Fruit fly (Drosophila melanogaster) whole organism, embryonic: Measurements from ENCODE around the gene Nup153.

Experiments
- Ada2b ChIP-seq: fragments of 200-800 bp; sonication (Bioruptor generic); IDR thresholded peaks from 2 replicates; pipeline ENCODE4 v1.3.6; 2022; ENCODE audit warnings: missing biosample characterization, missing genetic modification characterization
- B-H1 ChIP-seq: fragments of 200-800 bp; sonication (Bioruptor generic); IDR thresholded peaks from 3 replicates; pipeline ENCODE4 v1.3.6; 2022; ENCODE audit warnings: missing biosample characterization, missing genetic modification characterization
- CG11696 ChIP-seq: fragments of 200-800 bp; sonication (Bioruptor generic); IDR thresholded peaks from 2 replicates; pipeline ENCODE4 v1.3.6; 2022; ENCODE audit warnings: missing biosample characterization, missing genetic modification characterization
- CG11723 ChIP-seq: fragments of 200-800 bp; sonication (Bioruptor generic); optimal IDR thresholded peaks from 2 replicates; lab custom pipeline; 2017; ENCODE audit warnings: missing biosample characterization, mild to moderate bottlenecking, missing genetic modification characterization
- CG12236 ChIP-seq: fragments of 200-800 bp; sonication (Bioruptor generic); optimal IDR thresholded peaks from 2 replicates; lab custom pipeline; 2016; ENCODE audit warnings: missing biosample characterization, missing genetic modification characterization
- CG14710 ChIP-seq: fragments of 200-800 bp; sonication (Bioruptor generic); optimal IDR thresholded peaks from 3 replicates; lab custom pipeline; 2019; ENCODE audit warnings: missing biosample characterization, mild to moderate bottlenecking, missing genetic modification characterization, moderate library complexity
- CG16779 ChIP-seq: fragments of 200-800 bp; sonication (Bioruptor generic); IDR thresholded peaks from 2 replicates; pipeline ENCODE4 v1.3.6; 2022; ENCODE audit warnings: missing biosample characterization, missing genetic modification characterization
- CG18764 ChIP-seq: fragments of 200-800 bp; sonication (Bioruptor generic); optimal IDR thresholded peaks from 3 replicates; lab custom pipeline; 2016; ENCODE audit warnings: missing biosample characterization, missing genetic modification characterization
- CG32767 ChIP-seq: fragments of 200-800 bp; sonication (Bioruptor generic); IDR thresholded peaks from 2 replicates; pipeline ENCODE4 v1.3.6; 2022; ENCODE audit warnings: missing biosample characterization, missing genetic modification characterization
- CG34224 ChIP-seq: fragments of 200-800 bp; sonication (Bioruptor generic); IDR thresholded peaks from 3 replicates; pipeline ENCODE4 v1.3.6; 2022; ENCODE audit warnings: missing biosample characterization, missing genetic modification characterization; ENCODE audit not compliant: partially characterized antibody
- CG34422 ChIP-seq: fragments of 200-800 bp; sonication (Bioruptor generic); IDR thresholded peaks from 3 replicates; pipeline ENCODE4 v1.3.6; 2022; ENCODE audit warnings: missing biosample characterization, missing genetic modification characterization
- CG3995 ChIP-seq: fragments of 200-800 bp; sonication (Bioruptor generic); optimal IDR thresholded peaks from 3 replicates; lab custom pipeline; 2016; ENCODE audit warnings: missing biosample characterization, missing genetic modification characterization
- CG4707 ChIP-seq: fragments of 200-800 bp; sonication (Bioruptor generic); optimal IDR thresholded peaks from 2 replicates; lab custom pipeline; 2018; ENCODE audit warnings: missing biosample characterization, mild to moderate bottlenecking, missing genetic modification characterization, moderate library complexity
- CG4730 ChIP-seq: fragments of 200-800 bp; sonication (Bioruptor generic); IDR thresholded peaks from 2 replicates; pipeline ENCODE4 v1.3.6; 2022; ENCODE audit warnings: missing biosample characterization, missing genetic modification characterization
- CG5953 ChIP-seq: fragments of 200-800 bp; sonication (Bioruptor generic); IDR thresholded peaks from 2 replicates; pipeline ENCODE4 v1.3.6; 2022; ENCODE audit warnings: missing biosample characterization, missing genetic modification characterization
- CG6175 ChIP-seq: fragments of 200-800 bp; sonication (Bioruptor generic); IDR thresholded peaks from 3 replicates; pipeline ENCODE4 v1.3.6; 2022; ENCODE audit warnings: missing biosample characterization, missing genetic modification characterization
- CG7271 ChIP-seq: fragments of 200-800 bp; sonication (Bioruptor generic); optimal IDR thresholded peaks from 2 replicates; lab custom pipeline; 2018; ENCODE audit warnings: missing biosample characterization, mild to moderate bottlenecking, missing genetic modification characterization, moderate library complexity
- CG7357 ChIP-seq: fragments of 200-800 bp; sonication (Bioruptor generic); IDR thresholded peaks from 3 replicates; pipeline ENCODE4 v1.3.6; 2022; ENCODE audit warnings: missing biosample characterization, missing genetic modification characterization
- CG8281 ChIP-seq: fragments of 200-800 bp; sonication (Bioruptor generic); optimal IDR thresholded peaks from 2 replicates; lab custom pipeline; 2018; ENCODE audit warnings: missing biosample characterization, mild to moderate bottlenecking, missing genetic modification characterization, moderate library complexity
- CG8765 ChIP-seq: fragments of 200-800 bp; sonication (Bioruptor generic); IDR thresholded peaks from 2 replicates; pipeline ENCODE4 v1.3.6; 2022; ENCODE audit warnings: missing biosample characterization, missing genetic modification characterization
- CG9215 ChIP-seq: fragments of 200-800 bp; sonication (Bioruptor generic); IDR thresholded peaks from 2 replicates; pipeline ENCODE4 v1.3.6; 2022; ENCODE audit warnings: missing biosample characterization, missing genetic modification characterization
- CG9727 ChIP-seq: fragments of 200-800 bp; sonication (Bioruptor generic); optimal IDR thresholded peaks from 3 replicates; lab custom pipeline; 2017; ENCODE audit warnings: missing biosample characterization, mild to moderate bottlenecking, missing genetic modification characterization
- CoRest ChIP-seq: fragments of 200-800 bp; sonication (Bioruptor generic); optimal IDR thresholded peaks from 3 replicates; lab custom pipeline; 2018; ENCODE audit warnings: missing biosample characterization, mild to moderate bottlenecking, missing genetic modification characterization, moderate library complexity
- Dad ChIP-seq: fragments of 200-800 bp; sonication (Bioruptor generic); optimal IDR thresholded peaks from 3 replicates; lab custom pipeline; 2016; ENCODE audit warnings: missing biosample characterization, missing genetic modification characterization
- H15 ChIP-seq: fragments of 200-800 bp; sonication (Bioruptor generic); IDR thresholded peaks from 3 replicates; pipeline ENCODE4 v1.3.6; 2022; ENCODE audit warnings: missing biosample characterization, missing genetic modification characterization
- HmgD ChIP-seq: fragments of 200-800 bp; sonication (Bioruptor generic); optimal IDR thresholded peaks from 3 replicates; lab custom pipeline; 2016; ENCODE audit warnings: missing biosample characterization, missing genetic modification characterization
- Hmr ChIP-seq: fragments of 200-800 bp; sonication (Bioruptor generic); optimal IDR thresholded peaks from 3 replicates; lab custom pipeline; 2017; ENCODE audit warnings: mild to moderate bottlenecking, missing biosample characterization, missing genetic modification reagents, missing genetic modification characterization
- Hsf ChIP-seq: fragments of 200-800 bp; sonication (Bioruptor generic); optimal IDR thresholded peaks from 3 replicates; lab custom pipeline; 2016; ENCODE audit warnings: missing biosample characterization, missing genetic modification characterization
- NfI ChIP-seq: fragments of 200-800 bp; sonication (Bioruptor generic); optimal IDR thresholded peaks from 3 replicates; lab custom pipeline; 2018; ENCODE audit warnings: missing biosample characterization, mild to moderate bottlenecking, missing genetic modification characterization, moderate library complexity
- Sox100B ChIP-seq: fragments of 200-800 bp; sonication (Bioruptor generic); optimal IDR thresholded peaks from 3 replicates; lab custom pipeline; 2018; ENCODE audit warnings: missing biosample characterization, mild to moderate bottlenecking, missing genetic modification characterization
- Spps ChIP-seq: fragments of 200-800 bp; sonication (Bioruptor generic); optimal IDR thresholded peaks from 2 replicates; lab custom pipeline; 2018; ENCODE audit warnings: missing biosample characterization, mild to moderate bottlenecking, missing genetic modification characterization
- Taf1 ChIP-seq: fragments of 200-800 bp; sonication (Bioruptor generic); IDR thresholded peaks from 2 replicates; pipeline ENCODE4 v1.3.6; 2022; ENCODE audit warnings: missing biosample characterization, missing genetic modification characterization
- Vsx1 ChIP-seq: fragments of 200-800 bp; sonication (Bioruptor generic); optimal IDR thresholded peaks from 2 replicates; lab custom pipeline; 2017; ENCODE audit warnings: missing biosample characterization, mild to moderate bottlenecking, missing genetic modification characterization, missing genetic modification reagents
- ac ChIP-seq: fragments of 200-800 bp; sonication (Bioruptor generic); optimal IDR thresholded peaks from 3 replicates; lab custom pipeline; 2017; ENCODE audit warnings: missing biosample characterization, mild to moderate bottlenecking, missing genetic modification characterization
- gce ChIP-seq: fragments of 200-800 bp; sonication (Bioruptor generic); IDR thresholded peaks from 3 replicates; pipeline ENCODE4 v1.3.6; 2022; ENCODE audit warnings: missing biosample characterization, missing genetic modification characterization
- gsb ChIP-seq: fragments of 200-800 bp; sonication (Bioruptor generic); IDR thresholded peaks from 2 replicates; pipeline ENCODE4 v1.3.6; 2022; ENCODE audit warnings: missing biosample characterization, missing genetic modification characterization
- hth ChIP-seq: fragments of >200 bp; optimal IDR thresholded peaks from 2 replicates; lab custom pipeline; 2017; ENCODE audit warnings: inconsistent platforms
- klu ChIP-seq: fragments of 200-800 bp; sonication (Bioruptor generic); IDR thresholded peaks from 2 replicates; pipeline ENCODE4 v1.3.6; 2022; ENCODE audit warnings: missing biosample characterization, missing genetic modification characterization
- lilli ChIP-seq: fragments of 200-800 bp; sonication (Bioruptor generic); optimal IDR thresholded peaks from 3 replicates; lab custom pipeline; 2016; ENCODE audit warnings: missing biosample characterization, missing genetic modification characterization
- maf-S ChIP-seq: fragments of 200-800 bp; sonication (Bioruptor generic); optimal IDR thresholded peaks from 2 replicates; lab custom pipeline; 2016; ENCODE audit warnings: missing biosample characterization, missing genetic modification characterization
- mirr ChIP-seq: fragments of 200-800 bp; sonication (Bioruptor generic); optimal IDR thresholded peaks from 3 replicates; lab custom pipeline; 2018; ENCODE audit warnings: missing biosample characterization, mild to moderate bottlenecking, missing genetic modification characterization
- pum ChIP-seq: fragments of 200-800 bp; sonication (Bioruptor generic); optimal IDR thresholded peaks from 2 replicates; lab custom pipeline; 2016; ENCODE audit warnings: missing biosample characterization, missing genetic modification characterization
- scrt ChIP-seq: fragments of 200-800 bp; sonication (Bioruptor generic); optimal IDR thresholded peaks from 2 replicates; lab custom pipeline; 2018; ENCODE audit warnings: missing biosample characterization, mild to moderate bottlenecking, missing genetic modification characterization, moderate library complexity
- slbo ChIP-seq: fragments of 200-800 bp; sonication (Bioruptor generic); IDR thresholded peaks from 2 replicates; pipeline ENCODE4 v1.3.6; 2022; ENCODE audit warnings: missing biosample characterization, missing genetic modification characterization
- tin ChIP-seq: fragments of 200-800 bp; sonication (Bioruptor generic); optimal IDR thresholded peaks from 3 replicates; lab custom pipeline; 2016; ENCODE audit warnings: missing biosample characterization, missing genetic modification characterization
- unc-4 ChIP-seq: fragments of 200-800 bp; sonication (Bioruptor generic); IDR thresholded peaks from 2 replicates; pipeline ENCODE4 v1.3.6; 2022; ENCODE audit warnings: missing biosample characterization, missing genetic modification characterization; ENCODE audit not compliant: partially characterized antibody
- usp ChIP-seq: fragments of >200 bp; optimal IDR thresholded peaks from 2 replicates; lab custom pipeline; 2017; ENCODE audit warnings: missing biosample characterization, missing genetic modification characterization
- vfl ChIP-seq: fragments of 200-800 bp; sonication (Bioruptor generic); optimal IDR thresholded peaks from 2 replicates; lab custom pipeline; 2016; ENCODE audit warnings: missing biosample characterization, missing genetic modification characterization
- z ChIP-seq: fragments of 200-800 bp; sonication (Bioruptor generic); IDR thresholded peaks from 3 replicates; pipeline ENCODE4 v1.3.6; 2022; ENCODE audit warnings: missing biosample characterization, missing genetic modification characterization
- zfh2 ChIP-seq: fragments of 200-800 bp; sonication (Bioruptor generic); optimal IDR thresholded peaks from 2 replicates; lab custom pipeline; 2016; ENCODE audit warnings: missing biosample characterization, missing genetic modification characterization

Nup153 gene

DNA sequence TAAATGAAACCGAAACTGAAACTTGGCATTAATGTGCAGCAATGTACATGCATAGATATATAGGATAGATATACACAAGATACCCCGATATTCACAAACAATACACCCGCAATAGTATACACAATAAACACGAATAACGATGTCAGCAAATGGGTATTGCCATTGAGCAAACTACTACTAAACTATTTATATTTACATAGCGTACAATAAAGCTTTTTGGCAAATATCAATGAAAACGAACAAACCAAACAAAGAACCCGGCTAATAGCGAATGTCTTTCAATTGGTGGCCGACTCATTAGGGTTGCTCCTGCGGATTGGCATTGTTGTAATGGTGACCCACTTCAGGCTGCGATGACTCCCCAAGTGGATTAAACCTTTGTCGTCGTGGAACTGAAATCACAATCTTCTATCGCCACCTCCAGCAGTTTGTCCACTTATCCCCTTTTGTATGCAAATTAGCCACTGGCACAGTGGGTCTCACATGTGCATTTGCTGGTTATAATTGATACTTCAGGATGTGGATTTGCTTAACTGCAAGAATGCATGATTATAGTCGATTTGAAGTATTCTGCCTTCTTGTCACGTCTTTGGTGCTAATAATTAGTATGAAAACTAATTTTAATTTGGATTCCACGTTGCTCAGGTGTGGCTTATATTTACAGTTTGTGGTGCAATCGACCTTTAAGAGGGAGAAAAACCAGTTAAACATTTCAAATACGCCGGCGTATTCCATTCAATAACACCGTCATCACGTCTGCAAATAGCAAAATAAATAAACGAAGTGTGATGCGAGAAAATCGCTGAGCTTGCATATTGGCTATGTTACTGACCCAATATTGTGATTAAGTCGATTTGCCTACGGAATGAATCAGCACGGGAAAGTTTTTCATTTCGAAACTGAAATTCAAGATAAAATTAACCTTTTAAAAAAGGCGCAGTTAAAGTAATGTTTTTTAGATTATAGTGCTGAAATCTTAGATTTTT, 51.3 kb downstream of the Nup153 start (continued):
- peak; percentile 41; the same call in 1 of the 2 replicates for TF ChIP-seq Ada2b (GFP tag; lab: Robert Waterston, UW)
- TF ChIP-seq CG4707 (GFP tag; lab: Kevin White, UChicago), result peak; percentile 95
- peak; percentile 50 for TF ChIP-seq Vsx1 (GFP tag; lab: Kevin White, UChicago)
- TF ChIP-seq slbo, result peak; percentile 21; the same call in 1 of the 2 replicates
- no peak for TF ChIP-seq Taf1 (GFP tag; lab: Robert Waterston, UW)
- no peak for TF ChIP-seq tin (GFP tag; lab: Kevin White, UChicago)
- no peak for TF ChIP-seq usp
- TF ChIP-seq unc-4 (GFP tag; lab: Robert Waterston, UW), result no peak
- peak; percentile 64 for TF ChIP-seq H15 (GFP tag; lab: Robert Waterston, UW)
- peak; percentile 40; the same call in 1 of the 3 replicates for TF ChIP-seq gce (GFP tag; lab: Robert Waterston, UW)
- TF ChIP-seq CG14710 (tag; lab: Kevin White, UChicago), result no peak
- TF ChIP-seq vfl, result no peak
- no peak for TF ChIP-seq maf-S (GFP tag; lab: Kevin White, UChicago)
- no peak for TF ChIP-seq hth (lab: Kevin White, UChicago)
- no peak for TF ChIP-seq z (GFP tag; lab: Robert Waterston, UW)
- no peak for TF ChIP-seq CG11723 (GFP tag; lab: Kevin White, UChicago)
- no peak for TF ChIP-seq zfh2 (GFP tag; lab: Kevin White, UChicago)
- TF ChIP-seq scrt, result no peak
- no peak for TF ChIP-seq gsb
- no peak for TF ChIP-seq CoRest (tag; lab: Kevin White, UChicago)
- no peak for TF ChIP-seq mirr (GFP tag; lab: Kevin White, UChicago)
- TF ChIP-seq CG6175 (GFP tag; lab: Robert Waterston, UW), result peak; percentile 15; the same call in 1 of the 3 replicates
- peak; percentile 62 for TF ChIP-seq CG11696
- no peak for TF ChIP-seq CG8765 (GFP tag; lab: Robert Waterston, UW)
- no peak for TF ChIP-seq CG16779 (GFP tag; lab: Robert Waterston, UW)
- no peak for TF ChIP-seq NfI (GFP tag; lab: Kevin White, UChicago)
- peak; percentile 27 for TF ChIP-seq Hmr
- no peak for TF ChIP-seq Sox100B (GFP tag; lab: Kevin White, UChicago)
- TF ChIP-seq CG3995 (GFP tag; lab: Kevin White, UChicago), result no peak
- peak; percentile 28 for TF ChIP-seq Hsf (GFP tag; lab: Kevin White, UChicago)
- no peak for TF ChIP-seq CG4730
- TF ChIP-seq CG7271, result no peak
- no peak for TF ChIP-seq ac
- TF ChIP-seq CG34422 (GFP tag; lab: Robert Waterston, UW), result no peak
- peak; percentile 67; the same call in 2 of the 3 replicates for TF ChIP-seq CG7357 (GFP tag; lab: Robert Waterston, UW)
- TF ChIP-seq HmgD (GFP tag; lab: Kevin White, UChicago), result no peak
- no peak for TF ChIP-seq CG12236 (GFP tag; lab: Kevin White, UChicago)
- TF ChIP-seq CG5953 (GFP tag; lab: Robert Waterston, UW), result no peak
- no peak for TF ChIP-seq CG9215 (GFP tag; lab: Robert Waterston, UW)
- no peak for TF ChIP-seq CG34224
- TF ChIP-seq klu (GFP tag; lab: Robert Waterston, UW), result no peak
- no peak for TF ChIP-seq CG18764 (GFP tag; lab: Kevin White, UChicago)
- TF ChIP-seq CG8281 (tag; lab: Kevin White, UChicago), result peak; percentile 60
- TF ChIP-seq B-H1 (GFP tag; lab: Robert Waterston, UW), result peak; percentile 68; the same call in 2 of the 3 replicates
- TF ChIP-seq CG9727 (GFP tag; lab: Kevin White, UChicago), result peak; percentile 37
- no peak for TF ChIP-seq CG32767
- TF ChIP-seq pum (GFP tag; lab: Kevin White, UChicago), result peak; percentile 67
- no peak for TF ChIP-seq Spps
- peak; percentile 76 for TF ChIP-seq Dad (GFP tag; lab: Kevin White, UChicago)
- TF ChIP-seq lilli (GFP tag; lab: Kevin White, UChicago), result peak; percentile 78
